Fruit fly (Drosophila melanogaster) whole organism, larva: ENCODE measurements around the gene RhoGAP102A.
"Not testable (repeated sequence)": the region's sequence is repeated elsewhere in the genome, so short reads cannot be mapped to it uniquely, and the experiment has no call there.

ENCODE experiments used
- noc ChIP-seq: fragments of 200-800 bp; sonication (Bioruptor generic); optimal IDR thresholded peaks from 3 replicates; lab custom pipeline; 2019; ENCODE audit warnings: missing biosample characterization, mild to moderate bottlenecking, missing genetic modification characterization, moderate library complexity

The RhoGAP102A gene

DNA sequence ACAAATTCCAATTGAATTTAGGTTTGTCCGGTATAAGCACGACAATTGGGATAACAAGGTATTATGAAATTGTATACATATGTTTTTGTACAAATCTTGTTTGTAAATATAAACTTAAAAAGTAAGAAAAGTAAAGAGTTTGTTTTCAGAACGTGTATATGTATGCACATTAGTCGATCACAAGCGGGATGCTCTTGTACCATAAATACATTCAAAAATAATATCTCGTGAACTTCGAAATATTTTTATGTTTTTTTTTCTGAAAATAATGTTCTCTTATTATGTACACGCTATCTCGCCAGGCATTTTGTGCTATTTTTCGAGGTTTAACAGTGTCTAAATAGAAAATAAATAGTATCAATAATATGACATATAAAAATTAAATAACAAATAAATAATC is at the start of gene RhoGAP102A:
TSS of gene RhoGAP102A (plus strand) at position 301 of the 400 bp plus-strand sequence.
- no peak for TF ChIP-seq noc

dm6 chr4:205671-206252 is 49.0 kb upstream of the RhoGAP102A start, which contains the start of gene CG31998:
CG31998 (minus strand) TSS chr4:205945.
- TF ChIP-seq noc: no peak

DNA sequence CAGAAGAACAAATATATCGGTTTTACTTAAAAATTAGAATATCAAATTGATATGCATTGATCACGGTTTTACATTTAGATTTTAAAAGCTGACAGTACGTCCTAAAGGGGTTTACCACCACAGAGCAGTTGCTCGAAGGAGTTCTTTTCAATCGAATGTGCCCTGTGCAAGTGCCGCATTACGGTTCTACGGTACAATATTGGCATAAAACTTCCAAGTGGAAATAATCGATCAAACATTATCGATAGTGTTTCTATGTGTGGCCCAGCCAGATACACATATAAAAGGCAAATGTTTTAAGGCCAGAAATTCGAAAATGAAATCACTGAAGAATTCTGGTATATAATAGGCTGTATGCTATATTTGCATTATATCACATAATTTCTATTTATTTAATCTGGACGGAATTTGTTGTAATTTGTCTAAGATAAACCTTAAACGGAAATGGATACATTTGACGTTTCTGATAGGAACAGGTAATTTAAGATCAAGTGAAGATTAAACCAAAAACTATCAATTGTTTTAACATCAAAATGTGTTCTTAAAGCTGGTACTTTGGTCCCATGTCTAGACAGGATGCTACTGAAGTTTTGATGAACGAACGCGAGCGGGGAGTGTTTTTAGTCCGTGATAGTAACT is 44.7 kb upstream of the RhoGAP102A start, which contains the start of gene Crk:
TSS of gene Crk (plus strand) at position 214 of the 639 bp plus-strand sequence.
- no peak for TF ChIP-seq noc

dm6 chr4:225824-226223 is 29.0 kb upstream of the RhoGAP102A start:
- TF ChIP-seq noc: no peak

DNA sequence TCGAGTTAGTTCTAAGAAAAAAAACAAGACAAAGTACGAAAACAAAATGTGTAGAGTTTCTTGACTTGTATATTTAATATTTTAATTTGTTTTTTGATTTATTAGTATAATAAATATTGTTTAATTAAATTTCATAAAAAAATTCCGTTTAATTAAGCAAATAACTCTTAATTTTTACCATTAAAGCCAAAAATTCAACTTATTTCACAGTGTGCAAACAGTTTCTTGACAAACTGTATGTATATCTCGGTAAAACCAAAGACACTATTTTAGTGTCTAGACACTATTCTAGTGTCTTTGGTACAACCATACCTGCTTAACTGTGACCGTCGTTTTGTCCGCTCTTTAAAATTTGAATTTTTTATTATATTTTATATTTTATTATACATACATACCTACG is 28.0 kb upstream of the RhoGAP102A start:
- no peak for TF ChIP-seq noc

- TF ChIP-seq noc: no peak
Observed at dm6 chr4:227648-228047, 27.1 kb upstream of the RhoGAP102A start, which contains the start of the genes CG31999 and yellow-h. CG31999 (minus strand) TSS chr4:227748. yellow-h (plus strand) TSS chr4:227922.

- no peak for TF ChIP-seq noc
Observed at dm6 chr4:230430-230829, 24.4 kb upstream of the RhoGAP102A start, which contains the start of gene CG1674. CG1674 (plus strand) TSS chr4:230730.

DNA sequence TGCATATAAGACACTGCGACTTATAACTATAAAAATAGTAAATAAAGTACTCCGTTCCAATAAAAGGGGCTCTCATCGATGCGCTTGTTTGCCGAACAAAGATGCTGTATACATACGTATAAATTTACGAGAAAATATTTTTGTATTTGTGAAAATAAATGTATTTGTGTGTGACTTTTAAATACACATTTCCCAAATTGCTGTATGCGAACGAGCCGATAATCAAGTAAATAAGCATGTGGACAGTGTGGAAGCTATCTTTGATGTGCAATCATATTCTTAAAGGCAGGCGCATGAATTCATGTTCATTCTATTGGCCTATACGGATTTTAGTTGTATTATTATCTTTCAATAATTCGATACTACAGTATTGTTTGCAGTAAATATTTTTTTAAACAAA is 23.6 kb upstream of the RhoGAP102A start:
- TF ChIP-seq noc: no peak

- TF ChIP-seq noc: no peak
Observed at dm6 chr4:238400-238799, 16.4 kb upstream of the RhoGAP102A start.

dm6 chr4:240850-241249 is 13.9 kb upstream of the RhoGAP102A start:
- no peak for TF ChIP-seq noc

- TF ChIP-seq noc: no peak
Observed at dm6 chr4:253176-253575, 1.6 kb upstream of the RhoGAP102A start, which contains the start of gene dpr7. dpr7 (minus strand) TSS chr4:253329.

dm6 chr4:261484-262070 is 6.8 kb downstream of the RhoGAP102A start:
- no peak for TF ChIP-seq noc

DNA sequence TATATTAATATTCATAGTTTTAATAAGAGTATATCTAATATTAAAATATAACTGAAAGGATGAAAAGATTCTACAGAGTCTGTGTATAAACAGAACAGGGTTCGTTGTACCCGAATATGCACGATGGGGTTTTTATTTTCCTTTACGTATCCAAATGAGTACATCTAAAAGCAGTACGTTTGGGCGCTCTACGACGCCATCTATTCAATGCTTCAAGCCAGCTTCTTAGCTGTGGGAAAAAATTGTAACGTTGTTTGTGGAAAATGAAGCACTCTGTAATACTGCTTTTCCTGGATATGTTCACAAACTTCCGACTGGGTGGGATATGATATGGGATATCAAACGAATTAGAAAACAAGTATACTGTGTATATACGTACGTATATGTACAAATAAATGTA is 19.9 kb downstream of the RhoGAP102A start:
- TF ChIP-seq noc: no peak

dm6 chr4:276325-276724 is 21.5 kb downstream of the RhoGAP102A start, which contains the start of gene NfI:
NfI (minus strand) TSS chr4:276369.
- TF ChIP-seq noc: no peak

DNA sequence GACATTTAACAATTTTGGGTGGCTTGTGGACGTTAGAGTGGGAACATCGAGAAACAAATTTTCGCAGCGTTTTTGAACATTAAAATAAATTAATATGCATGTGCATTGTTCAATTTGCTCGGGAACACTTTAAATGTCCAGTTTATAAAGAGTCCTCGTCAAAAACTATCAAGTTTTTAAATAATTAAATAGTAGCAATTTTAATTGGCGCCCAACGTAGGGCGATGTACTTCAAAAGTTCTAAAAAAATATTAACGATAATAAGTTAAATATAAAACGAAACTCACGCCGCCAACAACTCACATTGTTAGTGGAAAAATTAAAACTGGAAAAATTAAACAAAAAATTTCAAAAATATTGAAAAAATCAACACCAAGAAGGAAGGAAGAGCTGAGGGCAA is 37.6 kb downstream of the RhoGAP102A start:
- no peak for TF ChIP-seq noc

- no peak for TF ChIP-seq noc
Observed at dm6 chr4:305697-306096, 50.9 kb downstream of the RhoGAP102A start.

- not testable (repeated sequence) for TF ChIP-seq noc
Observed at dm6 chr4:306431-307342, 51.9 kb downstream of the RhoGAP102A start, which contains the start of gene Syt7. Syt7 (minus strand) TSS chr4:306481.
